Worm (Caenorhabditis elegans): ENCODE measurements around the gene elt-7.

The elt-7 gene

ce11 chrV:4754123-4754522 lies 16.3 kb upstream of the elt-7 start, which contains the start of gene hil-4 (continued):
- no peak for TF ChIP-seq cebp-2 (GFP tag; IDR thresholded peaks at IDR 0.05)
- TF ChIP-seq ceh-91 (GFP tag; IDR thresholded peaks at IDR 0.05): peak; percentile 86
- no peak for TF ChIP-seq zfh-2 (GFP tag; conservative IDR thresholded peaks at IDR 0.05)
- peak; percentile 45; the same call in 1 of the 2 replicates for TF ChIP-seq hmg-1.2 (GFP tag; IDR thresholded peaks at IDR 0.05)
- no peak for TF ChIP-seq ztf-25 (GFP tag; IDR thresholded peaks at IDR 0.05)
- no peak for TF ChIP-seq T07F8.4 (tag; optimal IDR thresholded peaks at IDR 0.05)
- peak; percentile 84 for TF ChIP-seq ztf-28 (GFP tag; IDR thresholded peaks at IDR 0.05)
- peak; percentile 69 for TF ChIP-seq tbp1 (GFP tag; optimal IDR thresholded peaks at IDR 0.05)
- TF ChIP-seq dox-1 (GFP tag; IDR thresholded peaks at IDR 0.05): peak; percentile 87
- TF ChIP-seq nhr-80 (tag; optimal IDR thresholded peaks at IDR 0.05): no peak
- TF ChIP-seq chd-7 (tag; optimal IDR thresholded peaks at IDR 0.05): no peak
- TF ChIP-seq F23B12.7 (tag; optimal IDR thresholded peaks at IDR 0.05; ENCODE audit: insufficient read depth): no peak
- TF ChIP-seq ceh-79 (tag; optimal IDR thresholded peaks at IDR 0.05): no peak
- TF ChIP-seq athp-1 (tag; optimal IDR thresholded peaks at IDR 0.05): no peak
- no peak for TF ChIP-seq bed-1 (GFP tag; IDR thresholded peaks at IDR 0.05)
- TF ChIP-seq F22D6.2 (tag; optimal IDR thresholded peaks at IDR 0.05): no peak
- TF ChIP-seq lin-54 (GFP tag; optimal IDR thresholded peaks at IDR 0.05): peak; percentile 53
- TF ChIP-seq snpc-1.3 (tag; optimal IDR thresholded peaks at IDR 0.05; ENCODE audit: insufficient read depth): no peak
- no peak for TF ChIP-seq F37B4.10 (GFP tag; IDR thresholded peaks at IDR 0.05)
- TF ChIP-seq lir-1 (GFP tag; conservative IDR thresholded peaks at IDR 0.05): 0 out of 2 replicates have a peak, but pooled peaks have one; percentile 35
- TF ChIP-seq somi-1 (GFP tag; optimal IDR thresholded peaks at IDR 0.05): no peak
- peak; percentile 75; the same call in 1 of the 2 replicates for TF ChIP-seq Y95B8A.8 (GFP tag; IDR thresholded peaks at IDR 0.05)
- no peak for TF ChIP-seq F55B11.4 (tag; optimal IDR thresholded peaks at IDR 0.05; ENCODE audit: borderline replicate concordance, insufficient read depth)
- peak; percentile 91 for TF ChIP-seq efl-1 (GFP tag; optimal IDR thresholded peaks at IDR 0.05)
- no peak for TF ChIP-seq let-607 (tag; optimal IDR thresholded peaks at IDR 0.05)
- no peak for TF ChIP-seq ceh-100 (GFP tag; IDR thresholded peaks at IDR 0.05)
- no peak for TF ChIP-seq mes-4 (tag; optimal IDR thresholded peaks at IDR 0.05)
- TF ChIP-seq atf-7 (tag; optimal IDR thresholded peaks at IDR 0.05): no peak
- no peak for TF ChIP-seq hmg-20 (GFP tag; IDR thresholded peaks at IDR 0.05)
- TF ChIP-seq B0261.1 (tag; optimal IDR thresholded peaks at IDR 0.05): no peak
- peak; percentile 21 for TF ChIP-seq ceh-27 (GFP tag; optimal IDR thresholded peaks at IDR 0.05)
- TF ChIP-seq mcd-1 (GFP tag; IDR thresholded peaks at IDR 0.05): peak; percentile 42
- TF ChIP-seq Y56A3A.18 (GFP tag; IDR thresholded peaks at IDR 0.05): no peak
- no peak for TF ChIP-seq sea-2 (GFP tag; IDR thresholded peaks at IDR 0.05)
- no peak for TF ChIP-seq Y53G8AR.9 (GFP tag; conservative IDR thresholded peaks at IDR 0.05)
- TF ChIP-seq madf-3 (GFP tag; IDR thresholded peaks at IDR 0.05): 0 out of 2 replicates have a peak, but pooled peaks have one; percentile 61
- no peak for TF ChIP-seq cebp-1 (GFP tag; IDR thresholded peaks at IDR 0.05)
- TF ChIP-seq cebp-1 (tag; optimal IDR thresholded peaks at IDR 0.05): no peak
- TF ChIP-seq aptf-3 (GFP tag; IDR thresholded peaks at IDR 0.05): no peak
- TF ChIP-seq ztf-26 (tag; optimal IDR thresholded peaks at IDR 0.05): no peak
- TF ChIP-seq Y67H2A.10 (GFP tag; conservative IDR thresholded peaks at IDR 0.05): peak; percentile 20; the same call in 1 of the 2 replicates
- TF ChIP-seq die-1 (tag; optimal IDR thresholded peaks at IDR 0.05): no peak
- TF ChIP-seq gei-17 (GFP tag; optimal IDR thresholded peaks at IDR 0.05): no peak
- TF ChIP-seq lag-1 (GFP tag; IDR thresholded peaks at IDR 0.05): no peak
- no peak for TF ChIP-seq nhr-27 (tag; optimal IDR thresholded peaks at IDR 0.05)
- TF ChIP-seq nfya-2 (GFP tag; IDR thresholded peaks at IDR 0.05): no peak
- TF ChIP-seq K12H6.12 (tag; optimal IDR thresholded peaks at IDR 0.05): no peak
- peak; percentile 74; the same call in 1 of the 2 replicates for TF ChIP-seq ekl-4 (GFP tag; IDR thresholded peaks at IDR 0.05)
- TF ChIP-seq ets-4 (GFP tag; optimal IDR thresholded peaks at IDR 0.05): no peak
